In the genomic region with DNA sequence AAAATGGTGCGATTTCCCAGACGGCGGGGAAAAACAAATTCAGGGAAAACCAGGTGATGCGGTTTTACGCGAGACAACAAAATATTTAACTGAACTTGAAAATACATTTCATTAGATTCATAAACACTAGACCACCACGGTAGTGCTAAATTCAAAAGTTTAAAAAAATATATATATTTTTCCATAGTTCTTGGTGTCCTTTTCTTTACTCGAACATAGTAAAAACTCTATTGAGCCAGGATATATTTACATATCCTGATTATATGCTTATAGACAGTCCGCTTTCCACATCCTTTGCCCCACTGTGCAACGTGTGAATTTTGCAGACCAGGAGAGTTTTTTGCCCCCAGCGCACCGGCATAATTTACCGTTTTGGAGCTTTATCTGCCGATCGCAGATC, we compare ENCODE assay signal across 1 fruit fly cellular context.
A peak's percentile ranks its signal among the peaks of the same experiment; 100 is the strongest.
TF ChIP-seq lines count a peak whose summit lies in the region.

No protein-coding gene starts in this region.

TF ChIP-seq in whole organism, embryonic, 481 proteins besides CTCF, POLR2A, EP300 and RAD21 (continued from another document):
- TF ChIP-seq CG8281 (tag; optimal IDR thresholded peaks at IDR 0.05; lab: Kevin White, UChicago) (no peak), peb (GFP tag; IDR thresholded peaks at IDR 0.05; lab: Robert Waterston, UW) (no peak), CG14050 (GFP tag; IDR thresholded peaks at IDR 0.05; lab: Robert Waterston, UW) (no peak), CG6683 (GFP tag; optimal IDR thresholded peaks at IDR 0.05; lab: Kevin White, UChicago) (no peak), CG10959 (GFP tag; IDR thresholded peaks at IDR 0.05; lab: Robert Waterston, UW) (no peak), CG13424 (tag; optimal IDR thresholded peaks at IDR 0.05; lab: Kevin White, UChicago) (peak; percentile 12), ERR (GFP tag; optimal IDR thresholded peaks at IDR 0.05; lab: Kevin White, UChicago) (no peak), C15 (GFP tag; IDR thresholded peaks at IDR 0.05; lab: Robert Waterston, UW) (no peak), mirr (GFP tag; optimal IDR thresholded peaks at IDR 0.05; lab: Kevin White, UChicago) (no peak), CG7786 (GFP tag; optimal IDR thresholded peaks at IDR 0.05; lab: Kevin White, UChicago) (no peak), CG8924 (tag; optimal IDR thresholded peaks at IDR 0.05; lab: Kevin White, UChicago) (no peak), B-H1 (GFP tag; IDR thresholded peaks at IDR 0.05; lab: Robert Waterston, UW) (no peak), Lpt (GFP tag; optimal IDR thresholded peaks at IDR 0.05; lab: Kevin White, UChicago) (no peak), CG5245 (GFP tag; optimal IDR thresholded peaks at IDR 0.05; lab: Kevin White, UChicago) (no peak), CG13296 (GFP tag; optimal IDR thresholded peaks at IDR 0.05; lab: Kevin White, UChicago) (no peak), NC2β (GFP tag; optimal IDR thresholded peaks at IDR 0.05; lab: Kevin White, UChicago) (no peak), ap (GFP tag; IDR thresholded peaks at IDR 0.05; lab: Robert Waterston, UW) (no peak), E2f1 (GFP tag; IDR thresholded peaks at IDR 0.05; lab: Robert Waterston, UW) (no peak), Hr3 (GFP tag; optimal IDR thresholded peaks at IDR 0.05; lab: Kevin White, UChicago) (no peak), Eip74EF (GFP tag; optimal IDR thresholded peaks at IDR 0.05; lab: Kevin White, UChicago) (no peak), phol (tag; optimal IDR thresholded peaks at IDR 0.05; lab: Kevin White, UChicago) (peak; percentile 25), wor (GFP tag; IDR thresholded peaks at IDR 0.05; lab: Robert Waterston, UW) (no peak), CG31441 (GFP tag; IDR thresholded peaks at IDR 0.05; lab: Robert Waterston, UW) (0 out of 2 replicates have a peak, but pooled peaks have one; percentile 32), NFAT (GFP tag; IDR thresholded peaks at IDR 0.05; lab: Robert Waterston, UW) (no peak), Blimp-1 (GFP tag; optimal IDR thresholded peaks at IDR 0.05; lab: Kevin White, UChicago) (peak; percentile 14), nerfin-1 (tag; optimal IDR thresholded peaks at IDR 0.05; lab: Kevin White, UChicago) (no peak), Opbp (GFP tag; IDR thresholded peaks at IDR 0.05; lab: Robert Waterston, UW; ENCODE audit: partially characterized antibody) (no peak), tap (tag; optimal IDR thresholded peaks at IDR 0.05; lab: Kevin White, UChicago) (no peak), jigr1 (GFP tag; IDR thresholded peaks at IDR 0.05; lab: Robert Waterston, UW) (no peak), Mad (GFP tag; optimal IDR thresholded peaks at IDR 0.05; lab: Kevin White, UChicago) (no peak), HmgZ (tag; optimal IDR thresholded peaks at IDR 0.05; lab: Kevin White, UChicago) (no peak), stc (GFP tag; IDR thresholded peaks at IDR 0.05; lab: Robert Waterston, UW) (no peak), ab (GFP tag; optimal IDR thresholded peaks at IDR 0.05; lab: Kevin White, UChicago) (no peak), CG6175 (GFP tag; IDR thresholded peaks at IDR 0.05; lab: Robert Waterston, UW) (no peak), en (GFP tag; optimal IDR thresholded peaks at IDR 0.05; lab: Kevin White, UChicago) (no peak), luna (GFP tag; optimal IDR thresholded peaks at IDR 0.05; lab: Kevin White, UChicago) (no peak), CG6272 (GFP tag; IDR thresholded peaks at IDR 0.05; lab: Robert Waterston, UW) (no peak), Ssrp (tag; optimal IDR thresholded peaks at IDR 0.05; lab: Kevin White, UChicago) (peak; percentile 25), gsb-n (tag; optimal IDR thresholded peaks at IDR 0.05; lab: Kevin White, UChicago) (no peak), tll (GFP tag; optimal IDR thresholded peaks at IDR 0.05; lab: Kevin White, UChicago) (no peak), dpn (GFP tag; optimal IDR thresholded peaks at IDR 0.05; lab: Kevin White, UChicago) (peak in 1 of 2 experiments; percentile 1), CG14710 (tag; optimal IDR thresholded peaks at IDR 0.05; lab: Kevin White, UChicago) (no peak), hth (optimal IDR thresholded peaks at IDR 0.05; lab: Kevin White, UChicago) (no peak), CG33557 (GFP tag; optimal IDR thresholded peaks at IDR 0.05; lab: Kevin White, UChicago) (no peak), CG12942 (GFP tag; optimal IDR thresholded peaks at IDR 0.05; lab: Kevin White, UChicago) (peak; percentile 7), Gsc (GFP tag; IDR thresholded peaks at IDR 0.05; lab: Robert Waterston, UW) (no peak), tio (GFP tag; optimal IDR thresholded peaks at IDR 0.05; lab: Kevin White, UChicago) (peak; percentile 2), Max (GFP tag; optimal IDR thresholded peaks at IDR 0.05; lab: Kevin White, UChicago) (no peak), gfzf (GFP tag; optimal IDR thresholded peaks at IDR 0.05; lab: Kevin White, UChicago) (no peak), sob (GFP tag; IDR thresholded peaks at IDR 0.05; lab: Robert Waterston, UW) (no peak), org-1 (GFP tag; optimal IDR thresholded peaks at IDR 0.05; lab: Kevin White, UChicago) (no peak), CG10431 (GFP tag; optimal IDR thresholded peaks at IDR 0.05; lab: Kevin White, UChicago) (no peak), Med (GFP tag; lab: Kevin White, UChicago) (peak; percentile 69), odd (GFP tag; optimal IDR thresholded peaks at IDR 0.05; lab: Kevin White, UChicago) (no peak), wek (GFP tag; optimal IDR thresholded peaks at IDR 0.05; lab: Kevin White, UChicago) (no peak), CG11723 (GFP tag; optimal IDR thresholded peaks at IDR 0.05; lab: Kevin White, UChicago) (no peak), Ada2b (GFP tag; IDR thresholded peaks at IDR 0.05; lab: Robert Waterston, UW) (no peak), CG11696 (GFP tag; IDR thresholded peaks at IDR 0.05; lab: Robert Waterston, UW) (no peak), CG2202 (tag; optimal IDR thresholded peaks at IDR 0.05; lab: Kevin White, UChicago) (no peak), CG11093 (GFP tag; IDR thresholded peaks at IDR 0.05; lab: Robert Waterston, UW) (no peak), dmrt99B (tag; optimal IDR thresholded peaks at IDR 0.05; lab: Kevin White, UChicago) (peak; percentile 39), sisA (GFP tag; IDR thresholded peaks at IDR 0.05; lab: Robert Waterston, UW) (0 out of 2 replicates have a peak, but pooled peaks have one; percentile 14), CG7357 (GFP tag; IDR thresholded peaks at IDR 0.05; lab: Robert Waterston, UW) (no peak), hb (GFP tag; IDR thresholded peaks at IDR 0.05; lab: Robert Waterston, UW; ENCODE audit: partially characterized antibody) (no peak), CG13123 (GFP tag; optimal IDR thresholded peaks at IDR 0.05; lab: Kevin White, UChicago) (no peak), knrl (GFP tag; IDR thresholded peaks at IDR 0.05; lab: Robert Waterston, UW; ENCODE audit: partially characterized antibody) (no peak), ttk (GFP tag; IDR thresholded peaks at IDR 0.05; lab: Robert Waterston, UW) (no peak), CG10462 (GFP tag; optimal IDR thresholded peaks at IDR 0.05; lab: Kevin White, UChicago) (no peak), vfl (GFP tag; optimal IDR thresholded peaks at IDR 0.05; lab: Kevin White, UChicago) (no peak), cato (GFP tag; optimal IDR thresholded peaks at IDR 0.05; lab: Kevin White, UChicago; ENCODE audit: borderline replicate concordance) (no peak), CG14860 (GFP tag; IDR thresholded peaks at IDR 0.05; lab: Robert Waterston, UW; ENCODE audit: partially characterized antibody) (no peak), CG15601 (tag; optimal IDR thresholded peaks at IDR 0.05; lab: Kevin White, UChicago) (no peak), ATbp (GFP tag; optimal IDR thresholded peaks at IDR 0.05; lab: Kevin White, UChicago) (peak; percentile 16), Dbx (GFP tag; IDR thresholded peaks at IDR 0.05; lab: Robert Waterston, UW) (no peak), slp2 (GFP tag; optimal IDR thresholded peaks at IDR 0.05; lab: Kevin White, UChicago) (no peak), oc (tag; optimal IDR thresholded peaks at IDR 0.05; lab: Kevin White, UChicago) (no peak), CG10979 (tag; optimal IDR thresholded peaks at IDR 0.05; lab: Kevin White, UChicago) (no peak), prd (optimal IDR thresholded peaks at IDR 0.05; lab: Kevin White, UChicago) (no peak), prd (GFP tag; IDR thresholded peaks at IDR 0.05; lab: Robert Waterston, UW) (peak; percentile 47; the same call in 1 of the 3 replicates), chm (GFP tag; IDR thresholded peaks at IDR 0.05; lab: Robert Waterston, UW) (no peak), Xbp1 (GFP tag; optimal IDR thresholded peaks at IDR 0.05; lab: Kevin White, UChicago) (peak; percentile 24), CG2678 (tag; optimal IDR thresholded peaks at IDR 0.05; lab: Kevin White, UChicago) (peak; percentile 25), CG31388 (GFP tag; optimal IDR thresholded peaks at IDR 0.05; lab: Kevin White, UChicago) (no peak), lov (optimal IDR thresholded peaks at IDR 0.05; lab: Kevin White, UChicago) (no peak), lov (GFP tag; IDR thresholded peaks at IDR 0.05; lab: Robert Waterston, UW) (no peak), nerfin-2 (GFP tag; IDR thresholded peaks at IDR 0.05; lab: Robert Waterston, UW; ENCODE audit: partially characterized antibody) (no peak), CG10274 (GFP tag; optimal IDR thresholded peaks at IDR 0.05; lab: Kevin White, UChicago) (no peak), p53 (GFP tag; optimal IDR thresholded peaks at IDR 0.05; lab: Kevin White, UChicago) (no peak), pho (GFP tag; optimal IDR thresholded peaks at IDR 0.05; lab: Kevin White, UChicago) (no peak), ham (GFP tag; IDR thresholded peaks at IDR 0.05; lab: Robert Waterston, UW) (no peak), CG12219 (GFP tag; optimal IDR thresholded peaks at IDR 0.05; lab: Kevin White, UChicago) (no peak), corto (GFP tag; optimal IDR thresholded peaks at IDR 0.05; lab: Kevin White, UChicago) (no peak), z (GFP tag; IDR thresholded peaks at IDR 0.05; lab: Robert Waterston, UW) (no peak), CG5953 (GFP tag; IDR thresholded peaks at IDR 0.05; lab: Robert Waterston, UW) (no peak), CG8944 (GFP tag; optimal IDR thresholded peaks at IDR 0.05; lab: Kevin White, UChicago) (no peak), CG34224 (GFP tag; IDR thresholded peaks at IDR 0.05; lab: Robert Waterston, UW; ENCODE audit: partially characterized antibody) (no peak), br (optimal IDR thresholded peaks at IDR 0.05; lab: Kevin White, UChicago) (no peak), CG17385 (GFP tag; optimal IDR thresholded peaks at IDR 0.05; lab: Kevin White, UChicago) (no peak), Lhr (GFP tag; optimal IDR thresholded peaks at IDR 0.05; lab: Kevin White, UChicago) (no peak), Aef1 (GFP tag; IDR thresholded peaks at IDR 0.05; lab: Robert Waterston, UW) (peak; percentile 20; the same call in 1 of the 3 replicates), CG30020 (tag; optimal IDR thresholded peaks at IDR 0.05; lab: Kevin White, UChicago) (no peak), CG7963 (GFP tag; IDR thresholded peaks at IDR 0.05; lab: Robert Waterston, UW; ENCODE audit: partially characterized antibody) (no peak), unpg (GFP tag; optimal IDR thresholded peaks at IDR 0.05; lab: Kevin White, UChicago) (peak; percentile 25), CG9609 (GFP tag; optimal IDR thresholded peaks at IDR 0.05; lab: Kevin White, UChicago) (no peak), CG18262 (tag; optimal IDR thresholded peaks at IDR 0.05; lab: Kevin White, UChicago) (peak; percentile 36), sens-2 (GFP tag; IDR thresholded peaks at IDR 0.05; lab: Robert Waterston, UW) (no peak), CG9932 (GFP tag; IDR thresholded peaks at IDR 0.05; lab: Robert Waterston, UW) (no peak), CG32767 (GFP tag; IDR thresholded peaks at IDR 0.05; lab: Robert Waterston, UW) (no peak), da (GFP tag; optimal IDR thresholded peaks at IDR 0.05; lab: Kevin White, UChicago) (no peak), HLH54F (GFP tag; optimal IDR thresholded peaks at IDR 0.05; lab: Kevin White, UChicago) (no peak), CG11456 (GFP tag; IDR thresholded peaks at IDR 0.05; lab: Robert Waterston, UW) (no peak), CG12391 (tag; optimal IDR thresholded peaks at IDR 0.05; lab: Kevin White, UChicago) (peak; percentile 21), CG2889 (GFP tag; IDR thresholded peaks at IDR 0.05; lab: Robert Waterston, UW) (no peak), Dek (tag; optimal IDR thresholded peaks at IDR 0.05; lab: Kevin White, UChicago) (no peak), Hr39 (optimal IDR thresholded peaks at IDR 0.05; lab: Kevin White, UChicago) (no peak), caup (GFP tag; optimal IDR thresholded peaks at IDR 0.05; lab: Kevin White, UChicago; ENCODE audit: severe bottlenecking) (no peak), CG2712 (tag; optimal IDR thresholded peaks at IDR 0.05; lab: Kevin White, UChicago) (peak; percentile 47), gsb (GFP tag; IDR thresholded peaks at IDR 0.05; lab: Robert Waterston, UW) (no peak), Kr (GFP tag; optimal IDR thresholded peaks at IDR 0.05; lab: Kevin White, UChicago) (no peak), tin (GFP tag; optimal IDR thresholded peaks at IDR 0.05; lab: Kevin White, UChicago) (no peak), bowl (GFP tag; IDR thresholded peaks at IDR 0.05; lab: Robert Waterston, UW) (no peak), CG18476 (GFP tag; optimal IDR thresholded peaks at IDR 0.05; lab: Kevin White, UChicago) (no peak), crp (GFP tag; optimal IDR thresholded peaks at IDR 0.05; lab: Kevin White, UChicago) (no peak), bigmax (GFP tag; optimal IDR thresholded peaks at IDR 0.05; lab: Kevin White, UChicago) (no peak), CG4617 (GFP tag; optimal IDR thresholded peaks at IDR 0.05; lab: Kevin White, UChicago; ENCODE audit: borderline replicate concordance) (no peak), CG17361 (GFP tag; IDR thresholded peaks at IDR 0.05; lab: Robert Waterston, UW) (no peak), CG6791 (GFP tag; IDR thresholded peaks at IDR 0.05; lab: Robert Waterston, UW; ENCODE audit: partially characterized antibody) (no peak), run (tag; optimal IDR thresholded peaks at IDR 0.05; lab: Kevin White, UChicago) (no peak), CG7372 (GFP tag; IDR thresholded peaks at IDR 0.05; lab: Robert Waterston, UW) (no peak), insv (GFP tag; optimal IDR thresholded peaks at IDR 0.05; lab: Kevin White, UChicago) (no peak), hkb (optimal IDR thresholded peaks at IDR 0.05; lab: Kevin White, UChicago) (no peak), hkb (GFP tag; IDR thresholded peaks at IDR 0.05; lab: Robert Waterston, UW) (no peak), Ets65A (GFP tag; lab: Kevin White, UChicago) (no peak), pfk (GFP tag; optimal IDR thresholded peaks at IDR 0.05; lab: Kevin White, UChicago) (no peak), CG2199 (GFP tag; IDR thresholded peaks at IDR 0.05; lab: Robert Waterston, UW) (no peak)
